Worm (Caenorhabditis elegans): ENCODE results near the gene rpb-6.

DNA sequence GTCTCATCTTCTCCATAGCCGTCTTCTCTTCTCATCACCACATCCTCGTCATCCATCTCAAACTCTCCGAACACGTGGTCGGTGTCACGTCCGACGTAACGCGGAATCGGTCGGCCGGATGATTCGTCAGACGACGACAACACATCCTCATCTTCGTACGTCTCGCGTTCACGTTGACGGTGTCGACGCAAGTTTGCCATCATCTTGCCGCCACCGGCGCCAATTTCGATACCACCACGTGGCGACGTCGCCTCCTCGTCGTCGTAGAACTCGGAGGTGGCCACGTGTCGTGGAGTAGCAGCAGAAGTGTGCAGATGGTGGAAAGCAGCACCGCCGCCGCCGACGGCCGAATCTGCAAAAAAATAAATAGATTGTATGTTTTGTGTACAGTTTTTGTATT is 31.9 kb upstream of the rpb-6 start:
- TF ChIP-seq F57C9.4 (tag; optimal IDR thresholded peaks at IDR 0.05), result peak; percentile 22
- TF ChIP-seq ama-1 (optimal IDR thresholded peaks at IDR 0.05), result peak; percentile 62
- no peak for TF ChIP-seq ama-1 (GFP tag; optimal IDR thresholded peaks at IDR 0.05)
- peak; percentile 77 for TF ChIP-seq atf-7 (tag; optimal IDR thresholded peaks at IDR 0.05)
- no peak for TF ChIP-seq ets-4 (GFP tag; optimal IDR thresholded peaks at IDR 0.05)
- TF ChIP-seq T07F8.4 (tag; optimal IDR thresholded peaks at IDR 0.05), result peak; percentile 6
- TF ChIP-seq dpl-1 (GFP tag; optimal IDR thresholded peaks at IDR 0.05), result no peak
- no peak for TF ChIP-seq repo-1 (tag; optimal IDR thresholded peaks at IDR 0.05)
- no peak for TF ChIP-seq nhr-179 (tag; optimal IDR thresholded peaks at IDR 0.05)

Data from whole organism, young adult.